Fruit fly (Drosophila melanogaster) whole organism, wandering third instar larva: ENCODE results near the gene bon.
A peak's percentile ranks its signal among the peaks of the same experiment; 100 is the strongest.

ENCODE experiments used
- h ChIP-seq: fragments of 200-800 bp; sonication (Bioruptor generic); optimal IDR thresholded peaks from 3 replicates; lab custom pipeline; 2016; ENCODE audit warnings: missing biosample characterization, mild to moderate bottlenecking, missing genetic modification characterization
- usp ChIP-seq: fragments of >200 bp; optimal IDR thresholded peaks from 2 replicates; lab custom pipeline; 2017; ENCODE audit warnings: missing biosample characterization, missing genetic modification characterization

- TF ChIP-seq usp (GFP tag; lab: Kevin White, UChicago) (no peak), h (GFP tag; lab: Kevin White, UChicago) (peak; percentile 12)
Measured at dm6 chr3R:20634674-20635594, 42.0 kb downstream of the bon start, which contains the start of the genes Pi3K92E and Lrrk.
